Worm (Caenorhabditis elegans) whole organism, L1 larva: Measurements from ENCODE around the gene egl-45.

Experiments
- C16A3.4 ChIP-seq: fragments of 150-350 bp; optimal IDR thresholded peaks from 2 replicates; lab custom pipeline; 2014; ENCODE audit warnings: missing biosample characterization, missing genetic modification characterization
- F16B12.6 ChIP-seq: fragments of 150-350 bp; optimal IDR thresholded peaks from 2 replicates; lab custom pipeline; 2014; ENCODE audit warnings: missing biosample characterization, missing genetic modification characterization
- alr-1 ChIP-seq: fragments of 200-800 bp; sonication (Bioruptor generic); optimal IDR thresholded peaks from 2 replicates; lab custom pipeline; 2018; ENCODE audit warnings: borderline replicate concordance, mild to moderate bottlenecking, missing genetic modification characterization, missing compliant biosample characterization
- aly-2 ChIP-seq: fragments of 150-350 bp; optimal IDR thresholded peaks from 2 replicates; lab custom pipeline; 2014; ENCODE audit warnings: missing biosample characterization, missing genetic modification characterization
- blmp-1 ChIP-seq: fragments of 150-350 bp; optimal IDR thresholded peaks from 2 replicates; lab custom pipeline; 2014; ENCODE audit warnings: missing biosample characterization, missing genetic modification characterization
- ceh-8 ChIP-seq: fragments of 200-800 bp; sonication (Bioruptor generic); optimal IDR thresholded peaks from 2 replicates; lab custom pipeline; 2018; ENCODE audit warnings: mild to moderate bottlenecking, missing genetic modification characterization, moderate library complexity, missing compliant biosample characterization
- ceh-82 ChIP-seq, 3 experiments: fragments of 150-350 bp in 1 of 3; sonication (generic microtip) in 2 of 3; optimal IDR thresholded peaks; 2 replicates each; lab custom pipeline; 2014 to 2017; ENCODE audit warnings: missing biosample characterization in 3 of 3, missing genetic modification characterization in 3 of 3
- ces-1 ChIP-seq: fragments of 150-350 bp; optimal IDR thresholded peaks from 2 replicates; lab custom pipeline; 2014; ENCODE audit warnings: missing biosample characterization, missing genetic modification reagents, missing genetic modification characterization
- dpl-1 ChIP-seq, 3 experiments: fragments of 150-350 bp in 2 of 3; sonication (generic microtip) in 1 of 3; optimal IDR thresholded peaks; 2 replicates each; lab custom pipeline; 2014 to 2017; ENCODE audit warnings: missing biosample characterization in 3 of 3, missing genetic modification characterization in 3 of 3, missing genetic modification reagents in 3 of 3
- dsc-1 ChIP-seq: sonication (generic microtip); optimal IDR thresholded peaks from 2 replicates; lab custom pipeline; 2016; ENCODE audit warnings: mild to moderate bottlenecking, missing genetic modification characterization, missing compliant biosample characterization
- efl-1 ChIP-seq, 4 experiments: fragments of 150-350 bp; optimal IDR thresholded peaks in 3 of 4; peaks in 1 of 4; 1 replicate in 1 of 4; 2 replicates in 3 of 4; lab custom pipeline; 2014; ENCODE audit warnings: missing biosample characterization in 2 of 4, missing genetic modification characterization in 2 of 4, missing genetic modification reagents in 2 of 4
- egl-27 ChIP-seq, 2 experiments: fragments of 150-350 bp in 1 of 2; sonication (generic microtip); optimal IDR thresholded peaks; 3 replicates each; lab custom pipeline; 2017 to 2018; ENCODE audit warnings: missing biosample characterization in 2 of 2, missing genetic modification characterization in 2 of 2, missing genetic modification reagents in 2 of 2
- elt-2 ChIP-seq: sonication (generic microtip); optimal IDR thresholded peaks from 2 replicates; lab custom pipeline; 2016; ENCODE audit warnings: missing genetic modification characterization, mild to moderate bottlenecking, inconsistent platforms, missing compliant biosample characterization, missing genetic modification reagents
- elt-3 ChIP-seq, 6 experiments: fragments of 150-350 bp in 1 of 6; sonication (generic microtip); optimal IDR thresholded peaks; 2 replicates each; lab custom pipeline; 2017 to 2018; ENCODE audit warnings: missing biosample characterization in 6 of 6, missing genetic modification characterization in 6 of 6, inconsistent platforms in 1 of 6
- fkh-10 ChIP-seq: sonication (generic microtip); optimal IDR thresholded peaks from 2 replicates; lab custom pipeline; 2017; ENCODE audit warnings: missing biosample characterization, missing genetic modification reagents, missing genetic modification characterization
- fkh-4 ChIP-seq: sonication (generic microtip); optimal IDR thresholded peaks from 2 replicates; lab custom pipeline; 2016; ENCODE audit warnings: missing compliant biosample characterization, missing genetic modification characterization, borderline replicate concordance
- grh-1 ChIP-seq: fragments of 200-800 bp; sonication (Bioruptor generic); IDR thresholded peaks from 2 replicates; pipeline ENCODE4 v1.3.6; 2022; ENCODE audit warnings: missing genetic modification reagents, missing genetic modification characterization, missing compliant biosample characterization
- hpl-2 ChIP-seq: fragments of 150-350 bp; optimal IDR thresholded peaks from 2 replicates; lab custom pipeline; 2014; ENCODE audit warnings: missing biosample characterization, missing genetic modification reagents, missing genetic modification characterization
- jun-1 ChIP-seq: fragments of 150-350 bp; optimal IDR thresholded peaks from 2 replicates; lab custom pipeline; 2014; ENCODE audit warnings: missing biosample characterization, missing genetic modification reagents, missing genetic modification characterization
- lin-13 ChIP-seq: fragments of 150-350 bp; optimal IDR thresholded peaks from 2 replicates; lab custom pipeline; 2014; ENCODE audit warnings: missing biosample characterization, missing genetic modification reagents, missing genetic modification characterization
- lin-35 ChIP-seq, 2 experiments: fragments of 150-350 bp; optimal IDR thresholded peaks; 2 replicates each; lab custom pipeline; 2014; ENCODE audit warnings: missing biosample characterization in 2 of 2, missing genetic modification characterization in 2 of 2, missing genetic modification reagents in 2 of 2
- lin-39 ChIP-seq: fragments of 150-350 bp; optimal IDR thresholded peaks from 2 replicates; lab custom pipeline; 2014; ENCODE audit warnings: missing biosample characterization, missing genetic modification reagents, missing genetic modification characterization
- lsy-2 ChIP-seq, 2 experiments: fragments of 150-350 bp; optimal IDR thresholded peaks; 2 replicates each; lab custom pipeline; 2014; ENCODE audit warnings: missing biosample characterization in 2 of 2, missing genetic modification characterization in 2 of 2
- mab-9 ChIP-seq: fragments of 200-800 bp; sonication (Bioruptor generic); IDR thresholded peaks from 2 replicates; pipeline ENCODE4 v1.3.6; 2022; ENCODE audit warnings: missing genetic modification reagents, missing genetic modification characterization, missing compliant biosample characterization
- mep-1 ChIP-seq: fragments of 150-350 bp; optimal IDR thresholded peaks from 2 replicates; lab custom pipeline; 2014; ENCODE audit warnings: missing biosample characterization, missing genetic modification characterization
- nhr-20 ChIP-seq: sonication (generic microtip); optimal IDR thresholded peaks from 2 replicates; lab custom pipeline; 2016; ENCODE audit warnings: mild to moderate bottlenecking, missing genetic modification characterization, missing compliant biosample characterization
- nhr-76 ChIP-seq: sonication (generic microtip); optimal IDR thresholded peaks from 2 replicates; lab custom pipeline; 2017; ENCODE audit warnings: missing biosample characterization, missing genetic modification characterization
- nhr-85 ChIP-seq: sonication (generic microtip); peaks from one replicate; lab custom pipeline; 2016; ENCODE audit warnings: missing genetic modification characterization, inconsistent platforms, missing compliant biosample characterization
- pqm-1 ChIP-seq: sonication (generic microtip); optimal IDR thresholded peaks from 3 replicates; lab custom pipeline; 2017; ENCODE audit warnings: missing biosample characterization, missing genetic modification characterization
- rnt-1 ChIP-seq: sonication (generic microtip); optimal IDR thresholded peaks from 2 replicates; lab custom pipeline; 2016; ENCODE audit warnings: mild to moderate bottlenecking, missing genetic modification characterization, moderate library complexity, missing compliant biosample characterization
- skn-1 ChIP-seq: fragments of 150-350 bp; optimal IDR thresholded peaks from 2 replicates; lab custom pipeline; 2014; ENCODE audit warnings: missing biosample characterization, missing genetic modification characterization
- snpc-4 ChIP-seq: fragments of 150-350 bp; optimal IDR thresholded peaks from 2 replicates; lab custom pipeline; 2014; ENCODE audit warnings: missing biosample characterization, missing genetic modification characterization
- snu-23 ChIP-seq: sonication (generic microtip); optimal IDR thresholded peaks from 2 replicates; lab custom pipeline; 2016; ENCODE audit warnings: missing genetic modification characterization, missing compliant biosample characterization
- sox-4 ChIP-seq: sonication (generic microtip); optimal IDR thresholded peaks from 2 replicates; lab custom pipeline; 2016; ENCODE audit warnings: missing genetic modification characterization, missing compliant biosample characterization
- sptf-1 ChIP-seq: fragments of 150-350 bp; optimal IDR thresholded peaks from 2 replicates; lab custom pipeline; 2014; ENCODE audit warnings: missing biosample characterization, missing genetic modification characterization
- swsn-7 ChIP-seq: sonication (generic microtip); optimal IDR thresholded peaks from 2 replicates; lab custom pipeline; 2016; ENCODE audit warnings: missing genetic modification characterization, missing compliant biosample characterization
- tbx-2 ChIP-seq: sonication (generic microtip); optimal IDR thresholded peaks from 2 replicates; lab custom pipeline; 2016; ENCODE audit warnings: missing genetic modification characterization, missing compliant biosample characterization
- unc-30 ChIP-seq: sonication (generic microtip); optimal IDR thresholded peaks from 2 replicates; lab custom pipeline; 2017; ENCODE audit warnings: missing biosample characterization, missing genetic modification characterization
- unc-62 ChIP-seq: fragments of 150-350 bp; optimal IDR thresholded peaks from 2 replicates; lab custom pipeline; 2014; ENCODE audit warnings: missing biosample characterization, missing genetic modification reagents, missing genetic modification characterization
- unc-98 ChIP-seq: fragments of 200-800 bp; sonication (Bioruptor generic); IDR thresholded peaks from 2 replicates; pipeline ENCODE4 v1.3.6; 2022; ENCODE audit warnings: missing genetic modification characterization, missing compliant biosample characterization
- vab-15 ChIP-seq: sonication (generic microtip); optimal IDR thresholded peaks from 2 replicates; lab custom pipeline; 2017; ENCODE audit warnings: missing genotype, mild to moderate bottlenecking, missing genetic modification characterization, missing compliant biosample characterization
- xbp-1 ChIP-seq: sonication (generic microtip); optimal IDR thresholded peaks from 2 replicates; lab custom pipeline; 2016; ENCODE audit warnings: missing genetic modification characterization, missing compliant biosample characterization
- zag-1 ChIP-seq: fragments of 150-350 bp; optimal IDR thresholded peaks from 2 replicates; lab custom pipeline; 2014; ENCODE audit warnings: missing biosample characterization, missing genetic modification characterization
- ztf-11 ChIP-seq, 2 experiments: sonication (generic microtip); optimal IDR thresholded peaks; 2 replicates each; lab custom pipeline; 2016 to 2017; ENCODE audit warnings: missing genetic modification characterization in 2 of 2, missing biosample characterization in 1 of 2, missing compliant biosample characterization in 1 of 2

Gene egl-45

ce11 chrIII:7872776-7873175 is 44.4 kb upstream of the egl-45 start (continued):
- TF ChIP-seq unc-30 (no peak), ztf-11 (tag; optimal IDR thresholded peaks at IDR 0.05; lab: Kevin White, UChicago) (no peak), mab-9 (GFP tag; lab: Robert Waterston, UW) (no peak), rnt-1 (tag; lab: Kevin White, UChicago) (no peak), mep-1 (peak; percentile 53), nhr-85 (tag; lab: Kevin White, UChicago) (peak; percentile 86), F16B12.6 (tag; lab: Kevin White, UChicago) (no peak), lsy-2 (tag; optimal IDR thresholded peaks at IDR 0.05; lab: Kevin White, UChicago) (peak in 1 of 2 experiments; percentile 16), skn-1 (tag; lab: Kevin White, UChicago) (no peak)

ce11 chrIII:7866189-7866588 is 37.8 kb upstream of the egl-45 start, which contains the start of gene cup-4:
cup-4 (plus strand) TSS chrIII:7866489.
- TF ChIP-seq fkh-4 (tag; lab: Kevin White, UChicago): no peak
- TF ChIP-seq C16A3.4 (tag; lab: Kevin White, UChicago): no peak
- no peak for TF ChIP-seq ceh-82 (tag; optimal IDR thresholded peaks at IDR 0.05; lab: Kevin White, UChicago)
- no peak for TF ChIP-seq snu-23 (GFP tag; lab: Kevin White, UChicago)
- no peak for TF ChIP-seq unc-62 (GFP tag; lab: Kevin White, UChicago)
- no peak for TF ChIP-seq grh-1
- TF ChIP-seq alr-1 (tag; lab: Kevin White, UChicago): no peak
- TF ChIP-seq dpl-1 (GFP tag; optimal IDR thresholded peaks at IDR 0.05; lab: Kevin White, UChicago): no peak
- TF ChIP-seq swsn-7 (tag; lab: Kevin White, UChicago): no peak
- TF ChIP-seq mep-1: no peak
- no peak for TF ChIP-seq pqm-1 (tag; lab: Kevin White, UChicago)
- no peak for TF ChIP-seq lin-13 (GFP tag; lab: Kevin White, UChicago)
- TF ChIP-seq tbx-2: no peak
- TF ChIP-seq elt-2 (tag; lab: Kevin White, UChicago): no peak
- TF ChIP-seq zag-1 (tag; lab: Kevin White, UChicago): no peak

ce11 chrIII:7865238-7865761 is 36.9 kb upstream of the egl-45 start, which contains the start of gene slc-17.3:
slc-17.3 (minus strand) TSS chrIII:7865288.
- TF ChIP-seq snpc-4 (tag; lab: Kevin White, UChicago): no peak
- TF ChIP-seq nhr-76: no peak
- no peak for TF ChIP-seq alr-1 (tag; lab: Kevin White, UChicago)
- no peak for TF ChIP-seq aly-2 (tag; lab: Kevin White, UChicago)
- TF ChIP-seq dsc-1: no peak
- TF ChIP-seq rnt-1 (tag; lab: Kevin White, UChicago): no peak
- no peak for TF ChIP-seq sptf-1
- TF ChIP-seq elt-3 (tag; optimal IDR thresholded peaks at IDR 0.05; lab: Kevin White, UChicago): no peak
- TF ChIP-seq egl-27 (tag; optimal IDR thresholded peaks at IDR 0.05; lab: Kevin White, UChicago): no peak
- TF ChIP-seq, all 84 proteins: peak for 0

- TF ChIP-seq snu-23 (GFP tag; lab: Kevin White, UChicago) (peak; percentile 39), vab-15 (tag; lab: Kevin White, UChicago) (no peak), snpc-4 (tag; lab: Kevin White, UChicago) (no peak), sptf-1 (no peak), nhr-85 (tag; lab: Kevin White, UChicago) (no peak), ces-1 (GFP tag; lab: Kevin White, UChicago) (no peak), aly-2 (tag; lab: Kevin White, UChicago) (no peak), F16B12.6 (tag; lab: Kevin White, UChicago) (peak; percentile 81), lin-39 (no peak), unc-62 (GFP tag; lab: Kevin White, UChicago) (no peak), unc-30 (no peak), dpl-1 (GFP tag; optimal IDR thresholded peaks at IDR 0.05; lab: Kevin White, UChicago) (peak; percentile 32 to 64 (median 47)), unc-98 (GFP tag; lab: Robert Waterston, UW) (no peak), blmp-1 (tag; lab: Kevin White, UChicago) (peak; percentile 35), ceh-8 (no peak), xbp-1 (tag; lab: Kevin White, UChicago) (no peak), efl-1 (optimal IDR thresholded peaks at IDR 0.05; lab: Kevin White, UChicago) (peak; percentile 35 to 57), efl-1 (GFP tag; optimal IDR thresholded peaks at IDR 0.05 in 1 of 2; lab: Kevin White, UChicago) (peak; percentile 65 to 94), fkh-10 (no peak), jun-1 (tag; lab: Kevin White, UChicago) (no peak), rnt-1 (tag; lab: Kevin White, UChicago) (peak; percentile 14), lin-35 (GFP tag; optimal IDR thresholded peaks at IDR 0.05; lab: Kevin White, UChicago) (peak; percentile 55 to 60), lin-13 (GFP tag; lab: Kevin White, UChicago) (no peak), lsy-2 (tag; optimal IDR thresholded peaks at IDR 0.05; lab: Kevin White, UChicago) (peak; percentile 19 to 65), nhr-20 (no peak), hpl-2 (GFP tag; lab: Kevin White, UChicago) (no peak), sox-4 (tag; lab: Kevin White, UChicago) (no peak)
Observed at ce11 chrIII:7861535-7862120, 33.2 kb upstream of the egl-45 start, which contains the start of gene snr-5. snr-5 (plus strand) TSS chrIII:7862070.
